Worm (Caenorhabditis elegans) whole organism, L1 larva: ENCODE data around the gene C14A4.6.

ENCODE experiments used
- C04F5.9 ChIP-seq: sonication (generic microtip); optimal IDR thresholded peaks from 2 replicates; lab custom pipeline; 2016; ENCODE audit warnings: missing genetic modification characterization, missing compliant biosample characterization
- C16A3.4 ChIP-seq: fragments of 150-350 bp; optimal IDR thresholded peaks from 2 replicates; lab custom pipeline; 2014; ENCODE audit warnings: missing biosample characterization, missing genetic modification characterization
- F16B12.6 ChIP-seq: fragments of 150-350 bp; optimal IDR thresholded peaks from 2 replicates; lab custom pipeline; 2014; ENCODE audit warnings: missing biosample characterization, missing genetic modification characterization
- alr-1 ChIP-seq: fragments of 200-800 bp; sonication (Bioruptor generic); optimal IDR thresholded peaks from 2 replicates; lab custom pipeline; 2018; ENCODE audit warnings: borderline replicate concordance, mild to moderate bottlenecking, missing genetic modification characterization, missing compliant biosample characterization
- ama-1 ChIP-seq: fragments of 150-350 bp; optimal IDR thresholded peaks from 2 replicates; lab custom pipeline; 2014
- blmp-1 ChIP-seq: fragments of 150-350 bp; optimal IDR thresholded peaks from 2 replicates; lab custom pipeline; 2014; ENCODE audit warnings: missing biosample characterization, missing genetic modification characterization
- ceh-63 ChIP-seq: fragments of 200-800 bp; sonication (Bioruptor generic); optimal IDR thresholded peaks from 2 replicates; lab custom pipeline; 2018; ENCODE audit warnings: mild to moderate bottlenecking, missing genetic modification characterization, missing compliant biosample characterization
- dpl-1 ChIP-seq, 3 experiments: fragments of 150-350 bp in 2 of 3; sonication (generic microtip) in 1 of 3; optimal IDR thresholded peaks; 2 replicates each; lab custom pipeline; 2014 to 2017; ENCODE audit warnings: missing biosample characterization in 3 of 3, missing genetic modification characterization in 3 of 3, missing genetic modification reagents in 3 of 3
- efl-1 ChIP-seq, 4 experiments: fragments of 150-350 bp; optimal IDR thresholded peaks in 3 of 4; peaks in 1 of 4; 1 replicate in 1 of 4; 2 replicates in 3 of 4; lab custom pipeline; 2014; ENCODE audit warnings: missing biosample characterization in 2 of 4, missing genetic modification characterization in 2 of 4, missing genetic modification reagents in 2 of 4
- elt-3 ChIP-seq, 6 experiments: fragments of 150-350 bp in 1 of 6; sonication (generic microtip); optimal IDR thresholded peaks; 2 replicates each; lab custom pipeline; 2017 to 2018; ENCODE audit warnings: missing biosample characterization in 6 of 6, missing genetic modification characterization in 6 of 6, inconsistent platforms in 1 of 6
- ets-5 ChIP-seq: fragments of 200-800 bp; sonication (Bioruptor generic); IDR thresholded peaks from 2 replicates; pipeline ENCODE4 v1.3.6; 2022; ENCODE audit warnings: missing genetic modification characterization, missing compliant biosample characterization
- fkh-4 ChIP-seq: sonication (generic microtip); optimal IDR thresholded peaks from 2 replicates; lab custom pipeline; 2016; ENCODE audit warnings: missing compliant biosample characterization, missing genetic modification characterization, borderline replicate concordance
- fkh-8 ChIP-seq: sonication (generic microtip); optimal IDR thresholded peaks from 2 replicates; lab custom pipeline; 2016; ENCODE audit warnings: mild to moderate bottlenecking, missing genetic modification characterization, missing compliant biosample characterization
- grh-1 ChIP-seq: fragments of 200-800 bp; sonication (Bioruptor generic); IDR thresholded peaks from 2 replicates; pipeline ENCODE4 v1.3.6; 2022; ENCODE audit warnings: missing genetic modification reagents, missing genetic modification characterization, missing compliant biosample characterization
- jun-1 ChIP-seq: fragments of 150-350 bp; optimal IDR thresholded peaks from 2 replicates; lab custom pipeline; 2014; ENCODE audit warnings: missing biosample characterization, missing genetic modification reagents, missing genetic modification characterization
- lin-13 ChIP-seq: fragments of 150-350 bp; optimal IDR thresholded peaks from 2 replicates; lab custom pipeline; 2014; ENCODE audit warnings: missing biosample characterization, missing genetic modification reagents, missing genetic modification characterization
- lin-15B ChIP-seq: fragments of 150-350 bp; sonication (generic microtip); optimal IDR thresholded peaks from 3 replicates; lab custom pipeline; 2014; ENCODE audit warnings: missing biosample characterization, missing genetic modification characterization
- lin-35 ChIP-seq, 2 experiments: fragments of 150-350 bp; optimal IDR thresholded peaks; 2 replicates each; lab custom pipeline; 2014; ENCODE audit warnings: missing biosample characterization in 2 of 2, missing genetic modification characterization in 2 of 2, missing genetic modification reagents in 2 of 2
- lin-39 ChIP-seq: fragments of 150-350 bp; optimal IDR thresholded peaks from 2 replicates; lab custom pipeline; 2014; ENCODE audit warnings: missing biosample characterization, missing genetic modification reagents, missing genetic modification characterization
- lsy-2 ChIP-seq, 2 experiments: fragments of 150-350 bp; optimal IDR thresholded peaks; 2 replicates each; lab custom pipeline; 2014; ENCODE audit warnings: missing biosample characterization in 2 of 2, missing genetic modification characterization in 2 of 2
- mab-9 ChIP-seq: fragments of 200-800 bp; sonication (Bioruptor generic); IDR thresholded peaks from 2 replicates; pipeline ENCODE4 v1.3.6; 2022; ENCODE audit warnings: missing genetic modification reagents, missing genetic modification characterization, missing compliant biosample characterization
- mdl-1 ChIP-seq, 2 experiments: fragments of 150-350 bp; optimal IDR thresholded peaks; 2 replicates each; lab custom pipeline; 2014 to 2017; ENCODE audit warnings: missing biosample characterization in 2 of 2, missing genetic modification characterization in 2 of 2, inconsistent platforms in 1 of 2
- mep-1 ChIP-seq: fragments of 150-350 bp; optimal IDR thresholded peaks from 2 replicates; lab custom pipeline; 2014; ENCODE audit warnings: missing biosample characterization, missing genetic modification characterization
- nhr-11 ChIP-seq: fragments of 150-350 bp; optimal IDR thresholded peaks from 2 replicates; lab custom pipeline; 2014; ENCODE audit warnings: missing biosample characterization, missing genetic modification characterization
- nhr-20 ChIP-seq: sonication (generic microtip); optimal IDR thresholded peaks from 2 replicates; lab custom pipeline; 2016; ENCODE audit warnings: mild to moderate bottlenecking, missing genetic modification characterization, missing compliant biosample characterization
- nhr-47 ChIP-seq: sonication (generic microtip); optimal IDR thresholded peaks from 2 replicates; lab custom pipeline; 2016; ENCODE audit warnings: mild to moderate bottlenecking, missing genetic modification characterization, moderate library complexity, missing compliant biosample characterization
- nhr-71 ChIP-seq: sonication (generic microtip); optimal IDR thresholded peaks from 2 replicates; lab custom pipeline; 2016; ENCODE audit warnings: mild to moderate bottlenecking, missing genetic modification characterization, moderate library complexity, missing compliant biosample characterization
- nhr-84 ChIP-seq: sonication (generic microtip); optimal IDR thresholded peaks from 2 replicates; lab custom pipeline; 2017; ENCODE audit warnings: missing biosample characterization, missing genetic modification characterization
- pag-3 ChIP-seq: sonication (generic microtip); optimal IDR thresholded peaks from 2 replicates; lab custom pipeline; 2017; ENCODE audit warnings: missing genetic modification characterization, mild to moderate bottlenecking, missing compliant biosample characterization, antibody characterized with exemption, borderline replicate concordance; ENCODE audit not compliant: insufficient read depth
- pax-3 ChIP-seq: fragments of 200-800 bp; sonication (Bioruptor generic); optimal IDR thresholded peaks from 2 replicates; lab custom pipeline; 2018; ENCODE audit warnings: mild to moderate bottlenecking, missing genetic modification characterization, moderate library complexity, missing compliant biosample characterization
- pqm-1 ChIP-seq: sonication (generic microtip); optimal IDR thresholded peaks from 3 replicates; lab custom pipeline; 2017; ENCODE audit warnings: missing biosample characterization, missing genetic modification characterization
- rnt-1 ChIP-seq: sonication (generic microtip); optimal IDR thresholded peaks from 2 replicates; lab custom pipeline; 2016; ENCODE audit warnings: mild to moderate bottlenecking, missing genetic modification characterization, moderate library complexity, missing compliant biosample characterization
- skn-1 ChIP-seq: fragments of 150-350 bp; optimal IDR thresholded peaks from 2 replicates; lab custom pipeline; 2014; ENCODE audit warnings: missing biosample characterization, missing genetic modification characterization
- snpc-4 ChIP-seq: fragments of 150-350 bp; optimal IDR thresholded peaks from 2 replicates; lab custom pipeline; 2014; ENCODE audit warnings: missing biosample characterization, missing genetic modification characterization
- snu-23 ChIP-seq: sonication (generic microtip); optimal IDR thresholded peaks from 2 replicates; lab custom pipeline; 2016; ENCODE audit warnings: missing genetic modification characterization, missing compliant biosample characterization
- sptf-1 ChIP-seq: fragments of 150-350 bp; optimal IDR thresholded peaks from 2 replicates; lab custom pipeline; 2014; ENCODE audit warnings: missing biosample characterization, missing genetic modification characterization
- tlp-1 ChIP-seq: fragments of 150-350 bp; optimal IDR thresholded peaks from 2 replicates; lab custom pipeline; 2014; ENCODE audit warnings: missing biosample characterization, missing genetic modification characterization
- unc-62 ChIP-seq: fragments of 150-350 bp; optimal IDR thresholded peaks from 2 replicates; lab custom pipeline; 2014; ENCODE audit warnings: missing biosample characterization, missing genetic modification reagents, missing genetic modification characterization
- unc-98 ChIP-seq: fragments of 200-800 bp; sonication (Bioruptor generic); IDR thresholded peaks from 2 replicates; pipeline ENCODE4 v1.3.6; 2022; ENCODE audit warnings: missing genetic modification characterization, missing compliant biosample characterization
- vab-15 ChIP-seq: sonication (generic microtip); optimal IDR thresholded peaks from 2 replicates; lab custom pipeline; 2017; ENCODE audit warnings: missing genotype, mild to moderate bottlenecking, missing genetic modification characterization, missing compliant biosample characterization
- xbp-1 ChIP-seq: sonication (generic microtip); optimal IDR thresholded peaks from 2 replicates; lab custom pipeline; 2016; ENCODE audit warnings: missing genetic modification characterization, missing compliant biosample characterization
- zip-4 ChIP-seq: fragments of 200-800 bp; sonication (Bioruptor generic); optimal IDR thresholded peaks from 2 replicates; lab custom pipeline; 2018; ENCODE audit warnings: mild to moderate bottlenecking, missing genetic modification characterization, moderate library complexity, missing compliant biosample characterization

The C14A4.6 gene

ce11 chrII:10582318-10582717 is 12.3 kb downstream of the C14A4.6 start, which contains the start of gene mrps-22:
Gene mrps-22, plus strand, starts transcription at chrII:10582618.
- no peak for TF ChIP-seq ceh-63 (GFP tag; lab: Kevin White, UChicago)
- TF ChIP-seq ama-1 (lab: Kevin White, UChicago) = no peak
- no peak for TF ChIP-seq C04F5.9 (tag; lab: Kevin White, UChicago)
- no peak for TF ChIP-seq zip-4 (GFP tag; lab: Kevin White, UChicago)
- no peak for TF ChIP-seq nhr-11 (tag; lab: Kevin White, UChicago)
- no peak for TF ChIP-seq tlp-1
- TF ChIP-seq jun-1 (tag; lab: Kevin White, UChicago) = no peak
- TF ChIP-seq unc-98 (GFP tag; lab: Robert Waterston, UW) = no peak
- TF ChIP-seq lin-39 (tag; lab: Kevin White, UChicago) = no peak
- no peak for TF ChIP-seq F16B12.6
- TF ChIP-seq pag-3 (tag; lab: Kevin White, UChicago) = no peak
- no peak for TF ChIP-seq alr-1 (tag; lab: Kevin White, UChicago)
- TF ChIP-seq pqm-1 (tag; lab: Kevin White, UChicago) = no peak

- TF ChIP-seq pag-3 (tag; lab: Kevin White, UChicago) = no peak
- no peak for TF ChIP-seq lin-15B (tag; lab: Kevin White, UChicago)
Observed at ce11 chrII:10580833-10581232, 13.7 kb downstream of the C14A4.6 start, which contains the start of gene dap-3. Gene dap-3, plus strand, starts transcription at chrII:10581133.

- TF ChIP-seq efl-1 (optimal IDR thresholded peaks at IDR 0.05; lab: Kevin White, UChicago) (no peak), efl-1 (GFP tag; optimal IDR thresholded peaks at IDR 0.05 in 1 of 2; lab: Kevin White, UChicago) (peak in 1 of 2 experiments; percentile 14), fkh-4 (tag; lab: Kevin White, UChicago) (no peak)
- TF ChIP-seq, all 84 proteins: peak for 1
Observed at ce11 chrII:10579655-10580054, 14.9 kb downstream of the C14A4.6 start, which contains the start of gene dohh-1. Gene dohh-1, plus strand, starts transcription at chrII:10579955.

ce11 chrII:10578843-10579430 is 15.6 kb downstream of the C14A4.6 start, which contains the start of gene rpb-6:
Gene rpb-6, plus strand, starts transcription at chrII:10579380.
- TF ChIP-seq unc-62 (GFP tag; lab: Kevin White, UChicago) = no peak
- no peak for TF ChIP-seq grh-1
- TF ChIP-seq xbp-1 (tag; lab: Kevin White, UChicago) = no peak
- peak; percentile 17 for TF ChIP-seq snu-23
- no peak for TF ChIP-seq mdl-1 (tag; optimal IDR thresholded peaks at IDR 0.05; lab: Kevin White, UChicago)
- TF ChIP-seq lin-35 (GFP tag; optimal IDR thresholded peaks at IDR 0.05; lab: Kevin White, UChicago) = peak; percentile 73 to 94
- TF ChIP-seq ets-5 (GFP tag; lab: Robert Waterston, UW) = no peak
- peak; percentile 54 for TF ChIP-seq blmp-1 (tag; lab: Kevin White, UChicago)
- TF ChIP-seq mep-1 (tag; lab: Kevin White, UChicago) = peak; percentile 52
- peak in 1 of 6 experiments; percentile 2 for TF ChIP-seq elt-3 (tag; optimal IDR thresholded peaks at IDR 0.05; lab: Kevin White, UChicago)
- TF ChIP-seq nhr-20 = peak; percentile 7
- TF ChIP-seq nhr-84 = no peak
- peak; percentile 24 for TF ChIP-seq lin-13 (GFP tag; lab: Kevin White, UChicago)
- peak; percentile 75 to 88 (median 84) for TF ChIP-seq dpl-1 (GFP tag; optimal IDR thresholded peaks at IDR 0.05; lab: Kevin White, UChicago)
- TF ChIP-seq nhr-11 (tag; lab: Kevin White, UChicago) = no peak
- peak; percentile 25 for TF ChIP-seq C16A3.4
- TF ChIP-seq pax-3 (tag; lab: Kevin White, UChicago) = no peak
- peak; percentile 39 for TF ChIP-seq nhr-71
- no peak for TF ChIP-seq sptf-1 (tag; lab: Kevin White, UChicago)
- no peak for TF ChIP-seq fkh-8 (tag; lab: Kevin White, UChicago)
- peak; percentile 41 for TF ChIP-seq rnt-1 (tag; lab: Kevin White, UChicago)
- no peak for TF ChIP-seq mab-9
- TF ChIP-seq nhr-47 (tag; lab: Kevin White, UChicago) = peak; percentile 38
- no peak for TF ChIP-seq ceh-63 (GFP tag; lab: Kevin White, UChicago)
- TF ChIP-seq lsy-2 (tag; optimal IDR thresholded peaks at IDR 0.05; lab: Kevin White, UChicago) = peak; percentile 52 to 86
- no peak for TF ChIP-seq vab-15 (tag; lab: Kevin White, UChicago)
- peak; percentile 37 to 87 for TF ChIP-seq efl-1 (optimal IDR thresholded peaks at IDR 0.05; lab: Kevin White, UChicago)
- TF ChIP-seq efl-1 (GFP tag; optimal IDR thresholded peaks at IDR 0.05 in 1 of 2; lab: Kevin White, UChicago) = peak; percentile 87 to 99
- no peak for TF ChIP-seq snpc-4 (tag; lab: Kevin White, UChicago)
- peak; percentile 20 for TF ChIP-seq skn-1 (tag; lab: Kevin White, UChicago)
